Fruit fly (Drosophila melanogaster) whole organism, prepupa: ENCODE measurements around the gene CG4896.

Source experiments
- Eip78C ChIP-seq: fragments of 200-800 bp; sonication (Bioruptor generic); peaks from one replicate; lab custom pipeline; 2016; ENCODE audit warnings: missing biosample characterization, missing genetic modification characterization
- OdsH ChIP-seq: fragments of 200-800 bp; sonication (Bioruptor generic); optimal IDR thresholded peaks from 3 replicates; lab custom pipeline; 2016; ENCODE audit warnings: missing biosample characterization, missing genetic modification characterization
- pdm3 ChIP-seq: fragments of 200-800 bp; sonication (Bioruptor generic); optimal IDR thresholded peaks from 3 replicates; lab custom pipeline; 2016; ENCODE audit warnings: missing biosample characterization, missing genetic modification characterization

dm6 chr2L:1142730-1143281, 34.7 kb upstream of the CG4896 start, which contains the start of gene MFS3:
- TF ChIP-seq pdm3 (GFP tag; lab: Kevin White, UChicago) (no peak), OdsH (no peak), Eip78C (GFP tag; lab: Kevin White, UChicago) (peak; percentile 62)
